Fruit fly (Drosophila melanogaster) whole organism: ENCODE results near the gene kek4.

Source experiments
- Dll ChIP-seq: fragments of >200 bp; optimal IDR thresholded peaks from 2 replicates; lab custom pipeline; 2017
- psq ChIP-seq: fragments of >200 bp; optimal IDR thresholded peaks from 2 replicates; lab custom pipeline; 2017
- usp ChIP-seq: fragments of >200 bp; optimal IDR thresholded peaks from 2 replicates; lab custom pipeline; 2017; ENCODE audit warnings: missing biosample characterization, missing genetic modification characterization, mixed read lengths

DNA sequence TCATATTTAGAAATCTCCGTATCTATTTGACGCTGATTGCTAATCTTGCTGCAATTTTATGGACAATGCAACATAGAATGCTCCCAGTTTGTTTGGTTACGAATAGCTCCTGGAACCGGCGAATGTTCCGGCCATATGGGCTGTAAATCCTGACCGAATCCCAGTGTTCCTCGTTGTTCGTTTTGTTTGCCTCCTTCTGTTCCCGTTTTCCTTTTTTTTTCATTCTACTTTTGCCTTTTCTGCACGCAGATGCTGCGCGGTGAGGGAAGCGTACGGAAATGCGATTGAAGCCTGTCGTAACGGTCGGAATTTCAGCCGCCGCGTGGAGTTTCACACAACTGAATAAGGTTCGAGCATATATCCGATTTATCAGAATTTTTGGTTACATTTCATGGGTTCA, 39.0 kb downstream of the kek4 start, which contains the start of gene CG43925:
- TF ChIP-seq usp (GFP tag; lab: Kevin White, UChicago) = no peak
- TF ChIP-seq psq (lab: Kevin White, UChicago) = no peak
- no peak for TF ChIP-seq Dll (lab: Kevin White, UChicago)
